Fruit fly (Drosophila melanogaster) whole organism, pupa: ENCODE results near the gene Cyp4s3.

ENCODE experiments used
- CG13204 ChIP-seq: fragments of 200-800 bp; sonication (Bioruptor generic); optimal IDR thresholded peaks from 2 replicates; lab custom pipeline; 2018; ENCODE audit warnings: missing biosample characterization, mild to moderate bottlenecking, missing genetic modification characterization, moderate library complexity
- CG14655 ChIP-seq: fragments of 200-800 bp; sonication (Bioruptor generic); optimal IDR thresholded peaks from 3 replicates; lab custom pipeline; 2017; ENCODE audit warnings: mild to moderate bottlenecking, missing biosample characterization, missing genetic modification reagents, missing genetic modification characterization
- CG17806 ChIP-seq: fragments of 200-800 bp; sonication (Bioruptor generic); optimal IDR thresholded peaks from 2 replicates; lab custom pipeline; 2018; ENCODE audit warnings: missing biosample characterization, mild to moderate bottlenecking, missing genetic modification characterization, moderate library complexity

DNA sequence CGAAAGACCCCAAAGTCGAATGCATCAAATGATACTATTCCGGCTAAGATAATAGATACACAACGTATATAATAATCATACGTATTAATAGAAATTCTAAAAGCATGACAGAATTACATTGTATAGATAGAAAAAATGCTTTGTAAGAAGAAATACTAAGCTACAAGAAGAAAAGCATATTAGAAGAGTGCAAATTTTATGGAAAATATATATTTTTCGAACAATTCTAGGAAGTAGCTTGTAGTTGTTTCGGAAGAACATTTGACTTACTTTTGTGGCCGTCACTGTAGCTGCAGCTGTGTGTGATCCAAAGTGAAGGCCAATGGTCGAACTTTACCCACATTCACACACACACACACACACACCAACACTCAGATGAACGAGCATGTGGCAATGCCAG lies 15.7 kb upstream of the Cyp4s3 start:
- TF ChIP-seq CG17806 (tag; lab: Kevin White, UChicago) (no peak), CG13204 (no peak), CG14655 (GFP tag; lab: Kevin White, UChicago) (peak; percentile 52)
